Fruit fly (Drosophila melanogaster): ENCODE measurements around the gene CDK2AP1.

dm6 chrX:11108148-11108844 is 29.4 kb upstream of the CDK2AP1 start, which contains the start of gene Hsp60A:
- TF ChIP-seq CTCF (optimal IDR thresholded peaks at IDR 0.05) (no peak), CG8478 (optimal IDR thresholded peaks at IDR 0.05) (no peak)

Measured in S2 (cell line).